Worm (Caenorhabditis elegans) whole organism, early embryonic: ENCODE measurements around the gene C42D8.9.

ENCODE experiments used
- F13C5.2 ChIP-seq: sonication (generic microtip); optimal IDR thresholded peaks from 2 replicates; lab custom pipeline; 2017; ENCODE audit warnings: mild to moderate bottlenecking, missing genetic modification characterization, inconsistent platforms, missing compliant biosample characterization
- ama-1 ChIP-seq: fragments of 150-350 bp; optimal IDR thresholded peaks from 2 replicates; lab custom pipeline; 2014
- ceh-13 ChIP-seq: fragments of 200-800 bp; sonication (Bioruptor generic); optimal IDR thresholded peaks from 2 replicates; lab custom pipeline; 2018; ENCODE audit warnings: mild to moderate bottlenecking, missing genetic modification characterization, missing compliant biosample characterization
- hmbx-1 ChIP-seq: sonication (generic microtip); optimal IDR thresholded peaks from 2 replicates; lab custom pipeline; 2016; ENCODE audit warnings: mild to moderate bottlenecking, missing genetic modification characterization, missing compliant biosample characterization
- hnd-1 ChIP-seq: sonication (generic microtip); optimal IDR thresholded peaks from 2 replicates; lab custom pipeline; 2016; ENCODE audit warnings: missing genetic modification characterization, missing compliant biosample characterization

DNA sequence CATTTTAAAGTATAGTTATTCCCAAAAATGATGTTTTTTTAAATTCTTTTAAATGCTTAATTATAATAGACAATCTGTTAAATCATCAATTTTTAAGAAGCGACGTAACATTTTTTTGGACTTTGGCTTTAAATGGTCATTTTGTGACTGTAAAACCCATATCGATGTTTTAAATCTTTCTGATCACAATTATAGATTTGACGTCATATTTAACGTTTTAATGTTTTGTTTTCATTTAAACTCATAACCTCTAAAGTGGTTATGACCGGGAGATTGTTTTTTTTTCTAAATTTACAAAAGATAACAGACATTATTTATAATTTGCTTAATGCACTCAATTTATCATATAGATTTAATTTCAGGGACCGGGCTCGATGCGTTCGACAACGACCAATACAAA is 5.1 kb upstream of the C42D8.9 start:
- TF ChIP-seq hmbx-1 (no peak), hnd-1 (tag; lab: Kevin White, UChicago) (no peak), F13C5.2 (no peak), ama-1 (no peak), ceh-13 (GFP tag; lab: Kevin White, UChicago) (no peak)
